Fruit fly (Drosophila melanogaster): ENCODE results near the gene CG33766.

- TF ChIP-seq CTCF (optimal IDR thresholded peaks at IDR 0.05), result peak; percentile 88 to 89
- no peak for TF ChIP-seq CG8478 (optimal IDR thresholded peaks at IDR 0.05)
Observed at dm6 chr3L:22634111-22634510, 11.3 kb upstream of the CG33766 start.

Data from S2 (cell line).